Fruit fly (Drosophila melanogaster) whole organism, embryonic: Measurements from ENCODE around the gene dgrn.

ENCODE experiments used
- ATbp ChIP-seq: fragments of 200-800 bp; sonication (Bioruptor generic); optimal IDR thresholded peaks from 2 replicates; lab custom pipeline; 2017; ENCODE audit warnings: missing biosample characterization, mild to moderate bottlenecking, missing genetic modification characterization, missing genetic modification reagents
- Atf3 ChIP-seq: fragments of 200-800 bp; sonication (Bioruptor generic); optimal IDR thresholded peaks from 3 replicates; lab custom pipeline; 2016; ENCODE audit warnings: missing biosample characterization, missing genetic modification characterization
- Bdp1 ChIP-seq: fragments of 200-800 bp; sonication (Bioruptor generic); optimal IDR thresholded peaks from 3 replicates; lab custom pipeline; 2016; ENCODE audit warnings: missing biosample characterization, missing genetic modification characterization
- Bteb2 ChIP-seq: fragments of 200-800 bp; sonication (Bioruptor generic); optimal IDR thresholded peaks from 2 replicates; lab custom pipeline; 2016; ENCODE audit warnings: missing biosample characterization, missing genetic modification characterization
- CG10979 ChIP-seq: fragments of 200-800 bp; sonication (Bioruptor generic); optimal IDR thresholded peaks from 2 replicates; lab custom pipeline; 2018; ENCODE audit warnings: missing biosample characterization, mild to moderate bottlenecking, missing genetic modification characterization, moderate library complexity
- CG17802 ChIP-seq: fragments of 200-800 bp; sonication (Bioruptor generic); optimal IDR thresholded peaks from 2 replicates; lab custom pipeline; 2018; ENCODE audit warnings: missing biosample characterization, mild to moderate bottlenecking, missing genetic modification characterization, moderate library complexity
- CG18476 ChIP-seq: fragments of 200-800 bp; sonication (Bioruptor generic); optimal IDR thresholded peaks from 2 replicates; lab custom pipeline; 2016; ENCODE audit warnings: missing biosample characterization, mild to moderate bottlenecking, missing genetic modification characterization
- CG2129 ChIP-seq: fragments of 200-800 bp; sonication (Bioruptor generic); IDR thresholded peaks from 2 replicates; pipeline ENCODE4 v1.3.6; 2022; ENCODE audit warnings: missing biosample characterization, missing genetic modification characterization; ENCODE audit not compliant: partially characterized antibody
- CG32532 ChIP-seq: fragments of 200-800 bp; sonication (Bioruptor generic); IDR thresholded peaks from 2 replicates; pipeline ENCODE4 v1.3.6; 2022; ENCODE audit warnings: missing biosample characterization, missing genetic modification characterization
- CG32767 ChIP-seq: fragments of 200-800 bp; sonication (Bioruptor generic); IDR thresholded peaks from 2 replicates; pipeline ENCODE4 v1.3.6; 2022; ENCODE audit warnings: missing biosample characterization, missing genetic modification characterization
- CG4282 ChIP-seq: fragments of 200-800 bp; sonication (Bioruptor generic); optimal IDR thresholded peaks from 2 replicates; lab custom pipeline; 2016; ENCODE audit warnings: missing biosample characterization, missing genetic modification characterization
- CG4617 ChIP-seq: fragments of 200-800 bp; sonication (Bioruptor generic); optimal IDR thresholded peaks from 3 replicates; lab custom pipeline; 2016; ENCODE audit warnings: missing biosample characterization, missing genetic modification characterization, borderline replicate concordance
- CG6689 ChIP-seq: fragments of 200-800 bp; sonication (Bioruptor generic); IDR thresholded peaks from 2 replicates; pipeline ENCODE4 v1.3.6; 2022; ENCODE audit warnings: missing biosample characterization, missing genetic modification characterization
- CG7271 ChIP-seq: fragments of 200-800 bp; sonication (Bioruptor generic); optimal IDR thresholded peaks from 2 replicates; lab custom pipeline; 2018; ENCODE audit warnings: missing biosample characterization, mild to moderate bottlenecking, missing genetic modification characterization, moderate library complexity
- CG7928 ChIP-seq: fragments of 200-800 bp; sonication (Bioruptor generic); optimal IDR thresholded peaks from 2 replicates; lab custom pipeline; 2017; ENCODE audit warnings: missing biosample characterization, mild to moderate bottlenecking, missing genetic modification characterization
- CG8944 ChIP-seq: fragments of 200-800 bp; sonication (Bioruptor generic); optimal IDR thresholded peaks from 3 replicates; lab custom pipeline; 2016; ENCODE audit warnings: missing biosample characterization, missing genetic modification characterization
- Dp ChIP-seq: fragments of 200-800 bp; sonication (Bioruptor generic); optimal IDR thresholded peaks from 2 replicates; lab custom pipeline; 2018; ENCODE audit warnings: missing biosample characterization, mild to moderate bottlenecking, missing genetic modification characterization, moderate library complexity
- Drgx ChIP-seq: fragments of 200-800 bp; sonication (Bioruptor generic); IDR thresholded peaks from 2 replicates; pipeline ENCODE4 v1.3.6; 2022; ENCODE audit warnings: missing biosample characterization, missing genetic modification characterization
- E2f2 ChIP-seq: fragments of 200-800 bp; sonication (Bioruptor generic); IDR thresholded peaks from 2 replicates; pipeline ENCODE4 v1.3.6; 2022; ENCODE audit warnings: missing biosample characterization, missing genetic modification characterization
- Fer1 ChIP-seq: fragments of 200-800 bp; sonication (Bioruptor generic); optimal IDR thresholded peaks from 2 replicates; lab custom pipeline; 2017; ENCODE audit warnings: missing biosample characterization, mild to moderate bottlenecking, missing genetic modification characterization
- H2.0 ChIP-seq: fragments of 200-800 bp; sonication (Bioruptor generic); IDR thresholded peaks from 2 replicates; pipeline ENCODE4 v1.3.6; 2022; ENCODE audit warnings: missing biosample characterization, missing genetic modification characterization
- Hr51 ChIP-seq, 2 experiments: fragments of 200-800 bp; sonication (Bioruptor generic); optimal IDR thresholded peaks; 2 replicates in 1 of 2; 3 replicates in 1 of 2; lab custom pipeline; 2016 to 2018; ENCODE audit warnings: missing biosample characterization in 2 of 2, missing genetic modification characterization in 2 of 2, mild to moderate bottlenecking in 1 of 2, moderate library complexity in 1 of 2
- Jarid2 ChIP-seq: fragments of 200-800 bp; sonication (Bioruptor generic); optimal IDR thresholded peaks from 3 replicates; lab custom pipeline; 2017; ENCODE audit warnings: mild to moderate bottlenecking, missing biosample characterization, missing genetic modification reagents, missing genetic modification characterization
- Mes4 ChIP-seq: fragments of 200-800 bp; sonication (Bioruptor generic); optimal IDR thresholded peaks from 2 replicates; lab custom pipeline; 2016; ENCODE audit warnings: missing biosample characterization, missing genetic modification characterization
- Oaz ChIP-seq: fragments of 200-800 bp; sonication (Bioruptor generic); IDR thresholded peaks from 2 replicates; pipeline ENCODE4 v1.3.6; 2022; ENCODE audit warnings: missing biosample characterization, missing genetic modification characterization
- Rx ChIP-seq: fragments of 200-800 bp; sonication (Bioruptor generic); IDR thresholded peaks from 2 replicates; pipeline ENCODE4 v1.3.6; 2022; ENCODE audit warnings: missing biosample characterization, missing genetic modification characterization
- Sox102F ChIP-seq: fragments of 200-800 bp; sonication (Bioruptor generic); optimal IDR thresholded peaks from 2 replicates; lab custom pipeline; 2018; ENCODE audit warnings: missing biosample characterization, mild to moderate bottlenecking, missing genetic modification characterization, moderate library complexity
- Sry-β ChIP-seq: fragments of 200-800 bp; sonication (Bioruptor generic); optimal IDR thresholded peaks from 2 replicates; lab custom pipeline; 2018; ENCODE audit warnings: missing biosample characterization, mild to moderate bottlenecking, missing genetic modification characterization, moderate library complexity
- Tbp ChIP-seq: fragments of >200 bp; optimal IDR thresholded peaks from 2 replicates; lab custom pipeline; 2018; ENCODE audit warnings: missing biosample characterization, missing genetic modification characterization
- abd-A ChIP-seq: fragments of 200-800 bp; sonication (Bioruptor generic); optimal IDR thresholded peaks from 3 replicates; lab custom pipeline; 2019; ENCODE audit warnings: missing biosample characterization, mild to moderate bottlenecking, missing genetic modification characterization, moderate library complexity
- ase ChIP-seq: fragments of 200-800 bp; sonication (Bioruptor generic); IDR thresholded peaks from 3 replicates; pipeline ENCODE4 v1.3.6; 2022; ENCODE audit warnings: missing biosample characterization, missing genetic modification characterization
- ash1 ChIP-seq: fragments of 200-800 bp; sonication (Bioruptor generic); optimal IDR thresholded peaks from 2 replicates; lab custom pipeline; 2018; ENCODE audit warnings: missing biosample characterization, mild to moderate bottlenecking, missing genetic modification characterization
- bigmax ChIP-seq: fragments of 200-800 bp; sonication (Bioruptor generic); optimal IDR thresholded peaks from 2 replicates; lab custom pipeline; 2018; ENCODE audit warnings: missing biosample characterization, mild to moderate bottlenecking, missing genetic modification characterization
- br ChIP-seq: fragments of >200 bp; optimal IDR thresholded peaks from 2 replicates; lab custom pipeline; 2017
- crc ChIP-seq: fragments of 200-800 bp; sonication (Bioruptor generic); optimal IDR thresholded peaks from 2 replicates; lab custom pipeline; 2016; ENCODE audit warnings: missing biosample characterization, missing genetic modification characterization
- dati ChIP-seq: fragments of 200-800 bp; sonication (Bioruptor generic); IDR thresholded peaks from 2 replicates; pipeline ENCODE4 v1.3.6; 2022; ENCODE audit warnings: missing biosample characterization, missing genetic modification characterization
- dmrt99B ChIP-seq: fragments of 200-800 bp; sonication (Bioruptor generic); optimal IDR thresholded peaks from 2 replicates; lab custom pipeline; 2018; ENCODE audit warnings: missing biosample characterization, mild to moderate bottlenecking, missing genetic modification characterization, moderate library complexity
- ems ChIP-seq: fragments of 200-800 bp; sonication (Bioruptor generic); optimal IDR thresholded peaks from 3 replicates; lab custom pipeline; 2016; ENCODE audit warnings: missing biosample characterization, missing genetic modification characterization
- esg ChIP-seq: fragments of 200-800 bp; sonication (Bioruptor generic); conservative IDR thresholded peaks from 2 replicates; pipeline ENCODE4 v1.3.6; 2022; ENCODE audit warnings: missing biosample characterization, missing genetic modification characterization
- ewg ChIP-seq: fragments of 200-800 bp; sonication (Bioruptor generic); optimal IDR thresholded peaks from 3 replicates; lab custom pipeline; 2017; ENCODE audit warnings: mild to moderate bottlenecking, missing biosample characterization, missing genetic modification reagents, missing genetic modification characterization
- grn ChIP-seq: fragments of 200-800 bp; sonication (Bioruptor generic); optimal IDR thresholded peaks from 3 replicates; lab custom pipeline; 2017; ENCODE audit warnings: missing biosample characterization, missing genetic modification characterization
- gt ChIP-seq: fragments of 200-800 bp; sonication (Bioruptor generic); IDR thresholded peaks from 2 replicates; pipeline ENCODE4 v1.3.6; 2022; ENCODE audit warnings: missing biosample characterization, missing genetic modification characterization
- insv ChIP-seq, 2 experiments: fragments of 200-800 bp; sonication (Bioruptor generic); optimal IDR thresholded peaks; 3 replicates each; lab custom pipeline; 2016 to 2018; ENCODE audit warnings: missing biosample characterization in 2 of 2, missing genetic modification characterization in 2 of 2
- ken ChIP-seq: fragments of 200-800 bp; sonication (Bioruptor generic); IDR thresholded peaks from 3 replicates; pipeline ENCODE4 v1.3.6; 2022; ENCODE audit warnings: missing biosample characterization, missing genetic modification characterization
- nmo ChIP-seq: fragments of 200-800 bp; sonication (Bioruptor generic); optimal IDR thresholded peaks from 2 replicates; lab custom pipeline; 2018; ENCODE audit warnings: missing biosample characterization, mild to moderate bottlenecking, missing genetic modification characterization, moderate library complexity
- org-1 ChIP-seq: fragments of 200-800 bp; sonication (Bioruptor generic); optimal IDR thresholded peaks from 2 replicates; lab custom pipeline; 2017; ENCODE audit warnings: missing biosample characterization, missing genetic modification characterization
- pan ChIP-seq, 4 experiments: fragments of >200 bp in 3 of 4; fragments of 200-800 bp in 1 of 4; sonication (Bioruptor generic) in 1 of 4; optimal IDR thresholded peaks in 3 of 4; IDR thresholded peaks in 1 of 4; 2 replicates each; pipeline versions ENCODE4 v1.3.6 to Lab custom; 2017 to 2022; ENCODE audit warnings: missing biosample characterization in 2 of 4, missing genetic modification characterization in 2 of 4, mixed read lengths in 1 of 4
- sens ChIP-seq: fragments of 200-800 bp; sonication (Bioruptor generic); peaks from one replicate; lab custom pipeline; 2016; ENCODE audit warnings: missing biosample characterization, missing genetic modification characterization
- usp ChIP-seq: fragments of >200 bp; optimal IDR thresholded peaks from 2 replicates; lab custom pipeline; 2017; ENCODE audit warnings: missing biosample characterization, missing genetic modification characterization
- vfl ChIP-seq: fragments of 200-800 bp; sonication (Bioruptor generic); optimal IDR thresholded peaks from 2 replicates; lab custom pipeline; 2016; ENCODE audit warnings: missing biosample characterization, missing genetic modification characterization
- zfh2 ChIP-seq: fragments of 200-800 bp; sonication (Bioruptor generic); optimal IDR thresholded peaks from 2 replicates; lab custom pipeline; 2016; ENCODE audit warnings: missing biosample characterization, missing genetic modification characterization

Gene dgrn

dm6 chr3R:5824456-5824855 lies at the start of gene dgrn, which contains the start of gene Sec20 (continued):
- TF ChIP-seq ATbp: no peak
- peak; percentile 49 for TF ChIP-seq Dp (GFP tag; lab: Kevin White, UChicago)
- TF ChIP-seq CG2129 (GFP tag; lab: Robert Waterston, UW): peak; percentile 84
- no peak for TF ChIP-seq Oaz (GFP tag; lab: Robert Waterston, UW)
- no peak for TF ChIP-seq org-1 (GFP tag; lab: Kevin White, UChicago)
- no peak for TF ChIP-seq crc (GFP tag; lab: Kevin White, UChicago)
- TF ChIP-seq Bteb2: peak; percentile 18
- peak; percentile 83 for TF ChIP-seq nmo (GFP tag; lab: Kevin White, UChicago)
- peak; percentile 40 to 55 for TF ChIP-seq Hr51 (GFP tag; optimal IDR thresholded peaks at IDR 0.05; lab: Kevin White, UChicago)
- TF ChIP-seq CG10979 (tag; lab: Kevin White, UChicago): peak; percentile 64
- no peak for TF ChIP-seq dmrt99B (tag; lab: Kevin White, UChicago)
- peak; percentile 86 for TF ChIP-seq sens (GFP tag; lab: Kevin White, UChicago)
- no peak for TF ChIP-seq gt
- TF ChIP-seq abd-A (tag; lab: Kevin White, UChicago): no peak
- TF ChIP-seq Tbp: no peak
- TF ChIP-seq Bdp1 (GFP tag; lab: Kevin White, UChicago): no peak
- 0 out of 2 replicates have a peak, but pooled peaks have one; percentile 37 for TF ChIP-seq esg (GFP tag; lab: Robert Waterston, UW)
- TF ChIP-seq vfl: peak; percentile 57
- no peak for TF ChIP-seq CG8944 (GFP tag; lab: Kevin White, UChicago)
- peak; percentile 47; the same call in 1 of the 2 replicates for TF ChIP-seq CG6689
- TF ChIP-seq CG4617 (GFP tag; lab: Kevin White, UChicago): peak; percentile 96
- TF ChIP-seq br (lab: Kevin White, UChicago): no peak
- no peak for TF ChIP-seq Sry-β (GFP tag; lab: Kevin White, UChicago)
- TF ChIP-seq CG17802 (tag; lab: Kevin White, UChicago): no peak
- TF ChIP-seq CG18476: peak; percentile 52
- TF ChIP-seq Drgx (GFP tag; lab: Robert Waterston, UW): no peak
- TF ChIP-seq zfh2 (GFP tag; lab: Kevin White, UChicago): peak; percentile 55
- TF ChIP-seq grn (GFP tag; lab: Kevin White, UChicago): no peak
- peak in 1 of 2 experiments; percentile 44 for TF ChIP-seq insv (GFP tag; optimal IDR thresholded peaks at IDR 0.05; lab: Kevin White, UChicago)
- no peak for TF ChIP-seq ash1 (GFP tag; lab: Kevin White, UChicago)
- peak; percentile 59 for TF ChIP-seq Fer1 (GFP tag; lab: Kevin White, UChicago)
- peak; percentile 2 for TF ChIP-seq Atf3 (GFP tag; lab: Kevin White, UChicago)
- TF ChIP-seq Jarid2 (GFP tag; lab: Kevin White, UChicago): no peak
- TF ChIP-seq Mes4: peak; percentile 25
- TF ChIP-seq H2.0 (GFP tag; lab: Robert Waterston, UW): peak; percentile 41; the same call in 1 of the 2 replicates
- TF ChIP-seq E2f2 (GFP tag; lab: Robert Waterston, UW): peak; percentile 69
- TF ChIP-seq CG7271 (tag; lab: Kevin White, UChicago): peak; percentile 50
- no peak for TF ChIP-seq pan (optimal IDR thresholded peaks at IDR 0.05; lab: Kevin White, UChicago)
- TF ChIP-seq pan (GFP tag; optimal IDR thresholded peaks at IDR 0.05 in 1 of 2, IDR thresholded peaks at IDR 0.05 in 1 of 2): peak in 1 of 2 experiments; percentile 37
- TF ChIP-seq ken (GFP tag; lab: Robert Waterston, UW): 0 out of 3 replicates have a peak, but pooled peaks have one; percentile 49
- TF ChIP-seq Sox102F (GFP tag; lab: Kevin White, UChicago): peak; percentile 68
- no peak for TF ChIP-seq dati (GFP tag; lab: Robert Waterston, UW)
- no peak for TF ChIP-seq CG4282 (GFP tag; lab: Kevin White, UChicago)
- TF ChIP-seq CG32532 (GFP tag; lab: Robert Waterston, UW): peak; percentile 60
- TF ChIP-seq ems (GFP tag; lab: Kevin White, UChicago): peak; percentile 59
- TF ChIP-seq ase: no peak; the same call in 2 of the 3 replicates
- 0 out of 2 replicates have a peak, but pooled peaks have one; percentile 25 for TF ChIP-seq Rx
- no peak for TF ChIP-seq usp (GFP tag; lab: Kevin White, UChicago)
- peak; percentile 55; the same call in 1 of the 2 replicates for TF ChIP-seq CG32767 (GFP tag; lab: Robert Waterston, UW)
- no peak for TF ChIP-seq bigmax (GFP tag; lab: Kevin White, UChicago)
- no peak for TF ChIP-seq CG7928 (GFP tag; lab: Kevin White, UChicago)
- peak; percentile 18 for TF ChIP-seq ewg
